Worm (Caenorhabditis elegans): ENCODE results near the gene C45H4.14.

C45H4.14 gene

ce11 chrV:2126996-2127585, 32.1 kb downstream of the C45H4.14 start, which contains the start of gene ldp-1 (continued):
- peak in 1 of 2 experiments; percentile 94 for TF ChIP-seq ztf-11 (tag; optimal IDR thresholded peaks at IDR 0.05)
- TF ChIP-seq dpl-1 (GFP tag; optimal IDR thresholded peaks at IDR 0.05): peak; percentile 89 to 94 (median 92)
- TF ChIP-seq nhr-71 (tag; optimal IDR thresholded peaks at IDR 0.05): peak; percentile 89
- TF ChIP-seq unc-86 (tag; optimal IDR thresholded peaks at IDR 0.05): peak; percentile 69
- TF ChIP-seq nhr-11 (tag; optimal IDR thresholded peaks at IDR 0.05): no peak
- peak; percentile 88 for TF ChIP-seq nhr-19 (GFP tag; conservative IDR thresholded peaks at IDR 0.05)
- peak; percentile 80 for TF ChIP-seq ceh-8 (GFP tag; optimal IDR thresholded peaks at IDR 0.05)
- no peak for TF ChIP-seq alr-1 (tag; optimal IDR thresholded peaks at IDR 0.05; ENCODE audit: borderline replicate concordance)
- TF ChIP-seq skn-1 (tag; optimal IDR thresholded peaks at IDR 0.05): peak; percentile 11
- peak; percentile 85 for TF ChIP-seq egl-13 (tag; optimal IDR thresholded peaks at IDR 0.05)
- TF ChIP-seq unc-98 (GFP tag; IDR thresholded peaks at IDR 0.05): peak; percentile 82
- peak; percentile 83 for TF ChIP-seq sox-4 (tag; optimal IDR thresholded peaks at IDR 0.05)
- peak; percentile 10 for TF ChIP-seq C34B4.2 (tag; optimal IDR thresholded peaks at IDR 0.05)
- peak; percentile 95 to 99 for TF ChIP-seq efl-1 (optimal IDR thresholded peaks at IDR 0.05)
- peak; percentile 94 to 99 for TF ChIP-seq efl-1 (GFP tag; optimal IDR thresholded peaks at IDR 0.05 in 1 of 2)
- TF ChIP-seq hpl-2 (GFP tag; optimal IDR thresholded peaks at IDR 0.05): no peak
- no peak for TF ChIP-seq egl-27 (tag; optimal IDR thresholded peaks at IDR 0.05)
- TF ChIP-seq Y116A8C.19 (tag; optimal IDR thresholded peaks at IDR 0.05; ENCODE audit: borderline replicate concordance): peak; percentile 67
- peak; percentile 20 for TF ChIP-seq lin-39 (tag; optimal IDR thresholded peaks at IDR 0.05)
- TF ChIP-seq sup-37 (GFP tag; optimal IDR thresholded peaks at IDR 0.05): peak; percentile 55
- TF ChIP-seq nhr-47 (tag; optimal IDR thresholded peaks at IDR 0.05): peak; percentile 92
- peak; percentile 13 for TF ChIP-seq nhr-237 (tag; optimal IDR thresholded peaks at IDR 0.05)
- TF ChIP-seq fkh-4 (tag; optimal IDR thresholded peaks at IDR 0.05; ENCODE audit: borderline replicate concordance): peak; percentile 94

ce11 chrV:2126554-2126953, 32.7 kb downstream of the C45H4.14 start:
- TF ChIP-seq rnt-1 (tag; optimal IDR thresholded peaks at IDR 0.05) (peak; percentile 73), mef-2 (tag; optimal IDR thresholded peaks at IDR 0.05) (no peak), nhr-12 (tag; optimal IDR thresholded peaks at IDR 0.05) (no peak), aha-1 (tag; optimal IDR thresholded peaks at IDR 0.05) (no peak), lir-3 (tag; optimal IDR thresholded peaks at IDR 0.05; ENCODE audit: poor library complexity) (no peak), vab-15 (tag; optimal IDR thresholded peaks at IDR 0.05) (no peak), jun-1 (tag; optimal IDR thresholded peaks at IDR 0.05) (no peak), efl-1 (optimal IDR thresholded peaks at IDR 0.05) (no peak), efl-1 (GFP tag; optimal IDR thresholded peaks at IDR 0.05 in 1 of 2) (peak in 1 of 2 experiments; percentile 88), nhr-47 (tag; optimal IDR thresholded peaks at IDR 0.05) (no peak)

DNA sequence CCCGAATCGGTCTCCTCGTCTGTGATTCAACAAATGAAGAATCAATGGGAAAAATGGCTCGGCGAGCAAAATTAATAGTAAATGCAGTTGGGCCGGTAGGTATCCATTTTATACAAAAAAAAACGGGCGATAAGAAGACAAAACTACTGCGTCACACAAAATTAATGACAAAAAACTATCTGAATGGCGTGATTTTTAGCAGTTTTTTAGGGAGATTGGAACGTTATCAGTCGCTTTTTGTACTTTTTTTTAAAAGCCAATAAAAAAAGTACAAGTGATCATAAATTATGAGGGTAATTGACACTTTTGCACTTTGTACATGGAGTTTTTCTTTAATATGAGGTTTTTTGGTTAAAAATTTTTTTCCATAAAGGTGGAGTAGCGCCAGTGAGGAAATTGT, 36.1 kb downstream of the C45H4.14 start:
- TF ChIP-seq lin-35 (GFP tag; optimal IDR thresholded peaks at IDR 0.05) (no peak), F16B12.6 (tag; optimal IDR thresholded peaks at IDR 0.05) (no peak), nhr-76 (tag; optimal IDR thresholded peaks at IDR 0.05) (no peak), ama-1 (optimal IDR thresholded peaks at IDR 0.05) (no peak), nhr-20 (tag; optimal IDR thresholded peaks at IDR 0.05) (no peak), elt-2 (tag; optimal IDR thresholded peaks at IDR 0.05) (no peak), isw-1 (GFP tag; IDR thresholded peaks at IDR 0.05) (no peak), nhr-11 (tag; optimal IDR thresholded peaks at IDR 0.05) (no peak), ztf-4 (tag; optimal IDR thresholded peaks at IDR 0.05) (no peak), C34B4.2 (tag; optimal IDR thresholded peaks at IDR 0.05) (no peak), pax-3 (tag; optimal IDR thresholded peaks at IDR 0.05) (no peak), alr-1 (tag; optimal IDR thresholded peaks at IDR 0.05; ENCODE audit: borderline replicate concordance) (no peak), snpc-4 (tag; optimal IDR thresholded peaks at IDR 0.05) (no peak)
